Worm (Caenorhabditis elegans) whole organism, L1 larva: Measurements from ENCODE around the gene coq-3.

Experiments
- C34B4.2 ChIP-seq: sonication (generic microtip); optimal IDR thresholded peaks from 2 replicates; lab custom pipeline; 2017; ENCODE audit warnings: mild to moderate bottlenecking, missing genetic modification characterization, missing compliant biosample characterization
- F16B12.6 ChIP-seq: fragments of 150-350 bp; optimal IDR thresholded peaks from 2 replicates; lab custom pipeline; 2014; ENCODE audit warnings: missing biosample characterization, missing genetic modification characterization
- aly-2 ChIP-seq: fragments of 150-350 bp; optimal IDR thresholded peaks from 2 replicates; lab custom pipeline; 2014; ENCODE audit warnings: missing biosample characterization, missing genetic modification characterization
- ama-1 ChIP-seq: fragments of 150-350 bp; optimal IDR thresholded peaks from 2 replicates; lab custom pipeline; 2014
- ceh-63 ChIP-seq: fragments of 200-800 bp; sonication (Bioruptor generic); optimal IDR thresholded peaks from 2 replicates; lab custom pipeline; 2018; ENCODE audit warnings: mild to moderate bottlenecking, missing genetic modification characterization, missing compliant biosample characterization
- ceh-8 ChIP-seq: fragments of 200-800 bp; sonication (Bioruptor generic); optimal IDR thresholded peaks from 2 replicates; lab custom pipeline; 2018; ENCODE audit warnings: mild to moderate bottlenecking, missing genetic modification characterization, moderate library complexity, missing compliant biosample characterization
- ceh-90 ChIP-seq: sonication (generic microtip); optimal IDR thresholded peaks from 2 replicates; lab custom pipeline; 2016; ENCODE audit warnings: missing genetic modification characterization, missing compliant biosample characterization
- dsc-1 ChIP-seq: sonication (generic microtip); optimal IDR thresholded peaks from 2 replicates; lab custom pipeline; 2016; ENCODE audit warnings: mild to moderate bottlenecking, missing genetic modification characterization, missing compliant biosample characterization
- efl-1 ChIP-seq, 4 experiments: fragments of 150-350 bp; optimal IDR thresholded peaks in 3 of 4; peaks in 1 of 4; 1 replicate in 1 of 4; 2 replicates in 3 of 4; lab custom pipeline; 2014; ENCODE audit warnings: missing biosample characterization in 2 of 4, missing genetic modification characterization in 2 of 4, missing genetic modification reagents in 2 of 4
- efl-3 ChIP-seq: fragments of 200-800 bp; sonication (Bioruptor generic); optimal IDR thresholded peaks from 2 replicates; lab custom pipeline; 2018; ENCODE audit warnings: mild to moderate bottlenecking, missing genetic modification characterization, missing compliant biosample characterization
- egl-13 ChIP-seq: sonication (generic microtip); optimal IDR thresholded peaks from 2 replicates; lab custom pipeline; 2016; ENCODE audit warnings: missing genotype, missing genetic modification reagents, missing genetic modification characterization, missing compliant biosample characterization
- egl-27 ChIP-seq, 2 experiments: fragments of 150-350 bp in 1 of 2; sonication (generic microtip); optimal IDR thresholded peaks; 3 replicates each; lab custom pipeline; 2017 to 2018; ENCODE audit warnings: missing biosample characterization in 2 of 2, missing genetic modification characterization in 2 of 2, missing genetic modification reagents in 2 of 2
- elt-3 ChIP-seq, 6 experiments: fragments of 150-350 bp in 1 of 6; sonication (generic microtip); optimal IDR thresholded peaks; 2 replicates each; lab custom pipeline; 2017 to 2018; ENCODE audit warnings: missing biosample characterization in 6 of 6, missing genetic modification characterization in 6 of 6, inconsistent platforms in 1 of 6
- fkh-10 ChIP-seq: sonication (generic microtip); optimal IDR thresholded peaks from 2 replicates; lab custom pipeline; 2017; ENCODE audit warnings: missing biosample characterization, missing genetic modification reagents, missing genetic modification characterization
- hlh-4 ChIP-seq: sonication (generic microtip); optimal IDR thresholded peaks from 2 replicates; lab custom pipeline; 2016; ENCODE audit warnings: mild to moderate bottlenecking, missing genetic modification characterization, missing compliant biosample characterization
- irx-1 ChIP-seq: sonication (generic microtip); optimal IDR thresholded peaks from 2 replicates; lab custom pipeline; 2016; ENCODE audit warnings: missing genetic modification characterization, missing compliant biosample characterization
- isw-1 ChIP-seq: fragments of 200-800 bp; sonication (Bioruptor generic); IDR thresholded peaks from 2 replicates; pipeline ENCODE4 v1.3.6; 2022; ENCODE audit warnings: missing genetic modification characterization, missing compliant biosample characterization
- lin-14 ChIP-seq: fragments of 200-800 bp; sonication (Bioruptor generic); optimal IDR thresholded peaks from 2 replicates; lab custom pipeline; 2018; ENCODE audit warnings: mild to moderate bottlenecking, missing genetic modification characterization, moderate library complexity, missing compliant biosample characterization
- lin-15B ChIP-seq: fragments of 150-350 bp; sonication (generic microtip); optimal IDR thresholded peaks from 3 replicates; lab custom pipeline; 2014; ENCODE audit warnings: missing biosample characterization, missing genetic modification characterization
- lin-39 ChIP-seq: fragments of 150-350 bp; optimal IDR thresholded peaks from 2 replicates; lab custom pipeline; 2014; ENCODE audit warnings: missing biosample characterization, missing genetic modification reagents, missing genetic modification characterization
- lir-3 ChIP-seq: sonication (generic microtip); optimal IDR thresholded peaks from 2 replicates; lab custom pipeline; 2016; ENCODE audit warnings: mild to moderate bottlenecking, missing genetic modification characterization, moderate library complexity, missing compliant biosample characterization; ENCODE audit not compliant: poor library complexity
- lsy-2 ChIP-seq, 2 experiments: fragments of 150-350 bp; optimal IDR thresholded peaks; 2 replicates each; lab custom pipeline; 2014; ENCODE audit warnings: missing biosample characterization in 2 of 2, missing genetic modification characterization in 2 of 2
- mab-9 ChIP-seq: fragments of 200-800 bp; sonication (Bioruptor generic); IDR thresholded peaks from 2 replicates; pipeline ENCODE4 v1.3.6; 2022; ENCODE audit warnings: missing genetic modification reagents, missing genetic modification characterization, missing compliant biosample characterization
- mef-2 ChIP-seq: fragments of 150-350 bp; optimal IDR thresholded peaks from 2 replicates; lab custom pipeline; 2014; ENCODE audit warnings: missing biosample characterization, missing genetic modification characterization
- mep-1 ChIP-seq: fragments of 150-350 bp; optimal IDR thresholded peaks from 2 replicates; lab custom pipeline; 2014; ENCODE audit warnings: missing biosample characterization, missing genetic modification characterization
- nhr-19 ChIP-seq: fragments of 200-800 bp; sonication (Bioruptor generic); conservative IDR thresholded peaks from 2 replicates; pipeline ENCODE4 v1.3.6; 2022; ENCODE audit warnings: missing genetic modification characterization, missing compliant biosample characterization
- nhr-20 ChIP-seq: sonication (generic microtip); optimal IDR thresholded peaks from 2 replicates; lab custom pipeline; 2016; ENCODE audit warnings: mild to moderate bottlenecking, missing genetic modification characterization, missing compliant biosample characterization
- nhr-28 ChIP-seq: fragments of 150-350 bp; optimal IDR thresholded peaks from 2 replicates; lab custom pipeline; 2014; ENCODE audit warnings: missing biosample characterization, missing genetic modification characterization
- nhr-47 ChIP-seq: sonication (generic microtip); optimal IDR thresholded peaks from 2 replicates; lab custom pipeline; 2016; ENCODE audit warnings: mild to moderate bottlenecking, missing genetic modification characterization, moderate library complexity, missing compliant biosample characterization
- nhr-76 ChIP-seq: sonication (generic microtip); optimal IDR thresholded peaks from 2 replicates; lab custom pipeline; 2017; ENCODE audit warnings: missing biosample characterization, missing genetic modification characterization
- pag-3 ChIP-seq: sonication (generic microtip); optimal IDR thresholded peaks from 2 replicates; lab custom pipeline; 2017; ENCODE audit warnings: missing genetic modification characterization, mild to moderate bottlenecking, missing compliant biosample characterization, antibody characterized with exemption, borderline replicate concordance; ENCODE audit not compliant: insufficient read depth
- pax-3 ChIP-seq: fragments of 200-800 bp; sonication (Bioruptor generic); optimal IDR thresholded peaks from 2 replicates; lab custom pipeline; 2018; ENCODE audit warnings: mild to moderate bottlenecking, missing genetic modification characterization, moderate library complexity, missing compliant biosample characterization
- pqm-1 ChIP-seq: sonication (generic microtip); optimal IDR thresholded peaks from 3 replicates; lab custom pipeline; 2017; ENCODE audit warnings: missing biosample characterization, missing genetic modification characterization
- skn-1 ChIP-seq: fragments of 150-350 bp; optimal IDR thresholded peaks from 2 replicates; lab custom pipeline; 2014; ENCODE audit warnings: missing biosample characterization, missing genetic modification characterization
- snu-23 ChIP-seq: sonication (generic microtip); optimal IDR thresholded peaks from 2 replicates; lab custom pipeline; 2016; ENCODE audit warnings: missing genetic modification characterization, missing compliant biosample characterization
- sup-37 ChIP-seq: fragments of 200-800 bp; sonication (Bioruptor generic); optimal IDR thresholded peaks from 2 replicates; lab custom pipeline; 2018; ENCODE audit warnings: mild to moderate bottlenecking, missing genetic modification characterization, missing compliant biosample characterization
- swsn-7 ChIP-seq: sonication (generic microtip); optimal IDR thresholded peaks from 2 replicates; lab custom pipeline; 2016; ENCODE audit warnings: missing genetic modification characterization, missing compliant biosample characterization
- tbx-2 ChIP-seq: sonication (generic microtip); optimal IDR thresholded peaks from 2 replicates; lab custom pipeline; 2016; ENCODE audit warnings: missing genetic modification characterization, missing compliant biosample characterization
- unc-130 ChIP-seq: fragments of 150-350 bp; optimal IDR thresholded peaks from 2 replicates; lab custom pipeline; 2017; ENCODE audit warnings: missing biosample characterization, missing genetic modification characterization, inconsistent platforms
- unc-86 ChIP-seq: sonication (generic microtip); optimal IDR thresholded peaks from 2 replicates; lab custom pipeline; 2016; ENCODE audit warnings: missing genetic modification characterization, missing compliant biosample characterization
- unc-98 ChIP-seq: fragments of 200-800 bp; sonication (Bioruptor generic); IDR thresholded peaks from 2 replicates; pipeline ENCODE4 v1.3.6; 2022; ENCODE audit warnings: missing genetic modification characterization, missing compliant biosample characterization
- zag-1 ChIP-seq: fragments of 150-350 bp; optimal IDR thresholded peaks from 2 replicates; lab custom pipeline; 2014; ENCODE audit warnings: missing biosample characterization, missing genetic modification characterization
- ztf-11 ChIP-seq, 2 experiments: sonication (generic microtip); optimal IDR thresholded peaks; 2 replicates each; lab custom pipeline; 2016 to 2017; ENCODE audit warnings: missing genetic modification characterization in 2 of 2, missing biosample characterization in 1 of 2, missing compliant biosample characterization in 1 of 2
- ztf-4 ChIP-seq: fragments of 150-350 bp; optimal IDR thresholded peaks from 2 replicates; lab custom pipeline; 2014; ENCODE audit warnings: missing biosample characterization, missing genetic modification characterization

Gene coq-3

DNA sequence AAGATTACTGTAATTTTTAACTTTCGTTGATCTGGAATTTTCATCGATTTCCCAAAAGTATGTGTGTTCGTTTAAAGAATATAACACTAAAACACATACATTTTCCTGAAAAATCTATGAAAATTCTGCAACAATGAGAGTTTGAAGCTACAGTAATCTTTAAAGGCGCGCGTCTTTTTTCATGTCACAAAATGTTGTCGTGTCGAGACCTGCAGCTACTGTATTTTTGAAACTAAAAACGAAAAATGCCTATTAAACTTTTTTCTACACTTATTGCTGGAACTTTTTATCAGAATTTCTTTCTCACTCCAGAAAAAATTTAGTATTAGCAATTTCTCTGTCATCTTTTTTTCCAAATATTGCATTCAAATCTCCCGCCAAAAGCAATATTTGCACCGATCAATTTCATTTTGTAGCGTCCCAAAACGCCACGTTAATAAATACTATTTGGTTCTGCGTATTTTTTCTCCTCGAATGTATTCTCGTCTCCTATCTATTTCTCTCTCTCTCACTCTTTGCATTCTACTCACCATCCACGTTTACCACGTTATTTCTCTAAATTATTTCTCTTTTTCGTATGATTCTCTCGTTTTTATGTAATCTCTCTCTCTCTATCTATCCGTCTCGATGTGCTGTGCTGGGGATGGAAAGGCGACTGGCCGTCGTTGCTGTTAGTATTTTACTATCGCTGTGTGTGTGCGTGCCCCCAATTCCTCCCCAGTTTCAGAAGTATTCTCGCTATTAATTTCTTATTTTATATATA, 9.6 kb downstream of the coq-3 start, which contains the start of gene melo-1 (continued):
- peak; percentile 77 for TF ChIP-seq lin-14 (GFP tag; lab: Kevin White, UChicago)
- no peak for TF ChIP-seq lin-15B (tag; lab: Kevin White, UChicago)
- TF ChIP-seq nhr-19 (GFP tag; lab: Robert Waterston, UW), result peak; percentile 27
- no peak for TF ChIP-seq mab-9 (GFP tag; lab: Robert Waterston, UW)
- no peak for TF ChIP-seq egl-27 (tag; optimal IDR thresholded peaks at IDR 0.05; lab: Kevin White, UChicago)
- TF ChIP-seq C34B4.2 (tag; lab: Kevin White, UChicago), result no peak
- TF ChIP-seq lsy-2 (tag; optimal IDR thresholded peaks at IDR 0.05; lab: Kevin White, UChicago), result peak; percentile 62 to 73
- TF ChIP-seq nhr-20 (tag; lab: Kevin White, UChicago), result peak; percentile 63
- TF ChIP-seq tbx-2, result peak; percentile 44
- TF ChIP-seq sup-37 (GFP tag; lab: Kevin White, UChicago), result no peak
- peak; percentile 81 for TF ChIP-seq snu-23 (GFP tag; lab: Kevin White, UChicago)
- TF ChIP-seq nhr-76 (tag; lab: Kevin White, UChicago), result no peak
- TF ChIP-seq F16B12.6 (tag; lab: Kevin White, UChicago), result no peak
- TF ChIP-seq ceh-90 (tag; lab: Kevin White, UChicago), result no peak
- TF ChIP-seq skn-1, result peak; percentile 38
- TF ChIP-seq nhr-47 (tag; lab: Kevin White, UChicago), result peak; percentile 65
- TF ChIP-seq mep-1 (tag; lab: Kevin White, UChicago), result peak; percentile 81
- TF ChIP-seq dsc-1 (tag; lab: Kevin White, UChicago), result no peak
- TF ChIP-seq egl-13, result no peak
- no peak for TF ChIP-seq ceh-8 (GFP tag; lab: Kevin White, UChicago)
- no peak for TF ChIP-seq nhr-28
- TF ChIP-seq hlh-4 (tag; lab: Kevin White, UChicago), result no peak
- no peak for TF ChIP-seq zag-1 (tag; lab: Kevin White, UChicago)
- TF ChIP-seq elt-3 (tag; optimal IDR thresholded peaks at IDR 0.05; lab: Kevin White, UChicago), result no peak
- no peak for TF ChIP-seq pqm-1 (tag; lab: Kevin White, UChicago)
- TF ChIP-seq irx-1, result no peak
- TF ChIP-seq pag-3, result no peak
- peak; percentile 32 for TF ChIP-seq aly-2 (tag; lab: Kevin White, UChicago)
- peak; percentile 75 to 87 for TF ChIP-seq efl-1 (optimal IDR thresholded peaks at IDR 0.05; lab: Kevin White, UChicago)
- peak; percentile 46 to 93 for TF ChIP-seq efl-1 (GFP tag; optimal IDR thresholded peaks at IDR 0.05 in 1 of 2; lab: Kevin White, UChicago)
- TF ChIP-seq mef-2 (tag; lab: Kevin White, UChicago), result peak; percentile 17
- TF ChIP-seq lin-39 (tag; lab: Kevin White, UChicago), result no peak
- no peak for TF ChIP-seq fkh-10
- no peak for TF ChIP-seq unc-98 (GFP tag; lab: Robert Waterston, UW)
- TF ChIP-seq efl-3 (GFP tag; lab: Kevin White, UChicago), result no peak
- TF ChIP-seq ztf-4 (tag; lab: Kevin White, UChicago), result no peak

DNA sequence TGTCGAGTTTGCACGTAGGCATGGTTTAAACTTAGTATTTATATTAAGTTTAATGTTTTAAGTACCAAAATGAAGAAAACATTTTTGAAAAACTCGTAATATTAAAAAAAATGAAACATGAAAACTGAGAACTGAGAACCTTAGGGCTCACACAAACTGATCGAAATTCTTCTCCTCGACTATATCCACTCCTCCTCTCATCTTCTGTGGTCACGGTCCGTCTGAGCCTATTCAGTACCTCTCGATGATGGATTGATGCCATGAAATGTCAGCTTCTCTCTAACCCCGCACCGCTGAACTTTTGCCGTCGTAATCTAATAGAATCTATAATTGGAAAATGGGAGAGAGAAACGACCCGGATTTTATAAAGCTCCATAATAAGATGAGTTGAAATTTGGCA, 11.6 kb downstream of the coq-3 start, which contains the start of gene nlp-56:
Gene nlp-56 (minus strand): TSS at position 257 of the 400 bp plus-strand sequence.
- TF ChIP-seq isw-1 (GFP tag; lab: Robert Waterston, UW) (no peak), skn-1 (no peak), unc-130 (tag; lab: Kevin White, UChicago) (no peak), lir-3 (tag; lab: Kevin White, UChicago) (no peak), ztf-11 (tag; optimal IDR thresholded peaks at IDR 0.05; lab: Kevin White, UChicago) (no peak), ceh-8 (GFP tag; lab: Kevin White, UChicago) (no peak), pax-3 (tag; lab: Kevin White, UChicago) (no peak), swsn-7 (no peak), mab-9 (GFP tag; lab: Robert Waterston, UW) (no peak), unc-86 (tag; lab: Kevin White, UChicago) (no peak), snu-23 (GFP tag; lab: Kevin White, UChicago) (no peak), ama-1 (lab: Kevin White, UChicago) (no peak), ceh-63 (GFP tag; lab: Kevin White, UChicago) (no peak)
